Worm (Caenorhabditis elegans) whole organism, late embryonic: ENCODE measurements around the gene mltn-9.

Experiments
- F13H6.1 ChIP-seq: sonication (generic microtip); optimal IDR thresholded peaks from 2 replicates; lab custom pipeline; 2016; ENCODE audit warnings: missing genetic modification characterization, missing compliant biosample characterization
- ceh-14 ChIP-seq: sonication (generic microtip); optimal IDR thresholded peaks from 2 replicates; lab custom pipeline; 2016; ENCODE audit warnings: missing genotype, missing genetic modification characterization, missing compliant biosample characterization
- ceh-9 ChIP-seq: sonication (generic microtip); optimal IDR thresholded peaks from 2 replicates; lab custom pipeline; 2016; ENCODE audit warnings: mild to moderate bottlenecking, missing genetic modification characterization, inconsistent platforms, missing compliant biosample characterization
- hlh-13 ChIP-seq: fragments of 200-800 bp; sonication (Bioruptor generic); optimal IDR thresholded peaks from 2 replicates; lab custom pipeline; 2018; ENCODE audit warnings: mild to moderate bottlenecking, missing genetic modification characterization, missing compliant biosample characterization
- madf-2 ChIP-seq: sonication (generic microtip); optimal IDR thresholded peaks from 2 replicates; lab custom pipeline; 2017; ENCODE audit warnings: missing genetic modification characterization, missing compliant biosample characterization
- pag-3 ChIP-seq: sonication (generic microtip); optimal IDR thresholded peaks from 2 replicates; lab custom pipeline; 2016; ENCODE audit warnings: missing compliant biosample characterization, missing genetic modification characterization, borderline replicate concordance
- pax-1 ChIP-seq: fragments of 150-350 bp; optimal IDR thresholded peaks from 2 replicates; lab custom pipeline; 2014; ENCODE audit warnings: missing biosample characterization, missing genetic modification characterization
- sox-4 ChIP-seq: sonication (generic microtip); optimal IDR thresholded peaks from 2 replicates; lab custom pipeline; 2017; ENCODE audit warnings: mild to moderate bottlenecking, missing genetic modification characterization, inconsistent platforms, missing compliant biosample characterization
- unc-86 ChIP-seq: sonication (generic microtip); optimal IDR thresholded peaks from 2 replicates; lab custom pipeline; 2016; ENCODE audit warnings: missing genetic modification characterization, missing compliant biosample characterization

- no peak for TF ChIP-seq madf-2 (tag; lab: Kevin White, UChicago)
- TF ChIP-seq pag-3 (tag; lab: Kevin White, UChicago), result no peak
- TF ChIP-seq F13H6.1, result no peak
- no peak for TF ChIP-seq pax-1
- TF ChIP-seq sox-4 (tag; lab: Kevin White, UChicago), result no peak
- no peak for TF ChIP-seq hlh-13 (GFP tag; lab: Kevin White, UChicago)
- TF ChIP-seq ceh-14, result no peak
- TF ChIP-seq unc-86 (tag; lab: Kevin White, UChicago), result no peak
- TF ChIP-seq ceh-9 (tag; lab: Kevin White, UChicago), result no peak
These were observed 5.2 kb upstream of the mltn-9 start for ce11 chrII:14610492-14611142.
